Worm (Caenorhabditis elegans): ENCODE measurements around the gene sel-12.

Gene sel-12

ce11 chrX:960139-960538 is 44.5 kb downstream of the sel-12 start:
- no peak for TF ChIP-seq dao-5 (tag; optimal IDR thresholded peaks at IDR 0.05)

DNA sequence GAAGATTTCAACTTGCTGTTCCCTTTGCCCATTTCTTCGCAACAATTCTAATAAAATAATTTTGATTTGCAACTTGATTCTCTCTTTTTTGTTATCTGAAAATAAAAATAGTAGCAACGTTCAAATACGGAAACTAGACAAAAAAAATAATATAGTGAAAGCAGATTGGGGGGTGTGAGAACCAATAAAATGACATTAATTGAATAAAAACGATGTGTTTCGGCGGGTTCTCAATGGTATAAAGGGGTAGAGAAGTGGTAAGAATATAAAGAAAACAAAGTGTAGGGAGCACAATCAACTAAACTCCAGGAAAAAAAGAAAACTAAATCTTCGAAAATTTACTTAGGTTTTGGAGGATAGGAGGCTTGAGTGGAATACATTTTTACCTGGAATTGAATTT is 47.5 kb downstream of the sel-12 start, which contains the start of gene ncs-1:
Gene ncs-1, minus strand, starts transcription at position 101 of the 400 bp plus-strand sequence.
- TF ChIP-seq W03F9.2 (tag; optimal IDR thresholded peaks at IDR 0.05): no peak
- TF ChIP-seq him-1 (tag; optimal IDR thresholded peaks at IDR 0.05): no peak
- TF ChIP-seq dao-5 (tag; optimal IDR thresholded peaks at IDR 0.05): no peak

All from whole organism, L4/young adult.